Fruit fly (Drosophila melanogaster) Kc167 (cell line): Measurements from ENCODE around the gene CG11629.

ENCODE experiments used
- Sin3A ChIP-seq: fragments of >200 bp; optimal IDR thresholded peaks from 2 replicates; lab custom pipeline; 2018; ENCODE audit warnings: missing external identifiers
- h ChIP-seq: fragments of >200 bp; optimal IDR thresholded peaks from 3 replicates; lab custom pipeline; 2018; ENCODE audit warnings: missing external identifiers
- insv ChIP-seq: fragments of >200 bp; optimal IDR thresholded peaks from 3 replicates; lab custom pipeline; 2018; ENCODE audit warnings: missing external identifiers
- psq ChIP-seq: fragments of >200 bp; optimal IDR thresholded peaks from 2 replicates; lab custom pipeline; 2017; ENCODE audit warnings: missing external identifiers
- ttk ChIP-seq: sonication (Bioruptor generic); optimal IDR thresholded peaks from 2 replicates; lab custom pipeline; 2017; ENCODE audit warnings: missing external identifiers

dm6 chr2L:21915258-21915657 is 17.2 kb upstream of the CG11629 start, which contains the start of gene CG31600:
- TF ChIP-seq psq (lab: Kevin White, UChicago) (no peak), insv (lab: Kevin White, UChicago) (no peak), h (lab: Kevin White, UChicago) (no peak), ttk (lab: Kevin White, UChicago) (no peak), Sin3A (lab: Kevin White, UChicago) (no peak)
